Worm (Caenorhabditis elegans): ENCODE results near the gene mcp-1.
A peak's percentile ranks its signal among the peaks of the same experiment; 100 is the strongest.

Gene mcp-1

DNA sequence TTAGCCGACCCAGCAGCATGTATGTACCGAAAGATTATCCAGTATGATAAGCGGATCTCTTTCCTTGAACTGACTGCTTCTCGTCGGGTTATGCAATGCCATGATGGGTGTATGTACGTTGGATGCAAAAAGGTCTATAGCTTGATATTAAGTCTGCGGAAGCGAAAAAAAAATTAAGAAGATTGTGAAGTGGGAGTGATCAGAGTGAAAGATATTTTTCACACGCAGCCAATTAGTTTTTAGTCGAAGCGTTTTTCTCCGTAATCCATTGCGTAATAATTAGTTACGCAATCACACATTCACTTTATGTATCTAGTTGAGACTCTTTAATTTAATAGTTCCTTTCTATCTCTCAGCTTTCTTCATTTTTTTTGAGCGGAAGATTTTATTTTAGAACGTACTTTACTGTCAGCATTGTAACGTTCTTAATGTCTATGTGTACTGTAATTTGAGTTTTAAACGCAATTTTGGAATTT lies 11.9 kb upstream of the mcp-1 start:
- TF ChIP-seq hlh-15 (tag; optimal IDR thresholded peaks at IDR 0.05) (no peak), pha-2 (tag; optimal IDR thresholded peaks at IDR 0.05) (no peak), fkh-6 (tag; optimal IDR thresholded peaks at IDR 0.05) (no peak), hlh-6 (tag; optimal IDR thresholded peaks at IDR 0.05) (no peak), sox-4 (tag; optimal IDR thresholded peaks at IDR 0.05) (no peak), ceh-30 (tag; optimal IDR thresholded peaks at IDR 0.05) (no peak), unc-42 (tag; optimal IDR thresholded peaks at IDR 0.05) (no peak), zip-5 (tag; optimal IDR thresholded peaks at IDR 0.05) (no peak), madf-2 (tag; optimal IDR thresholded peaks at IDR 0.05) (no peak), unc-86 (tag; optimal IDR thresholded peaks at IDR 0.05) (no peak), C38D4.7 (GFP tag; optimal IDR thresholded peaks at IDR 0.05) (no peak), ref-2 (tag; optimal IDR thresholded peaks at IDR 0.05) (no peak), K09A11.1 (tag; optimal IDR thresholded peaks at IDR 0.05; ENCODE audit: insufficient read depth) (no peak), ceh-22 (tag; optimal IDR thresholded peaks at IDR 0.05) (no peak), ets-4 (tag; optimal IDR thresholded peaks at IDR 0.05) (no peak), fkh-10 (GFP tag; optimal IDR thresholded peaks at IDR 0.05) (no peak), ceh-45 (GFP tag; IDR thresholded peaks at IDR 0.05) (no peak), lim-6 (tag; optimal IDR thresholded peaks at IDR 0.05) (no peak), unc-55 (GFP tag; optimal IDR thresholded peaks at IDR 0.05) (no peak), elt-4 (tag; optimal IDR thresholded peaks at IDR 0.05) (no peak)

DNA sequence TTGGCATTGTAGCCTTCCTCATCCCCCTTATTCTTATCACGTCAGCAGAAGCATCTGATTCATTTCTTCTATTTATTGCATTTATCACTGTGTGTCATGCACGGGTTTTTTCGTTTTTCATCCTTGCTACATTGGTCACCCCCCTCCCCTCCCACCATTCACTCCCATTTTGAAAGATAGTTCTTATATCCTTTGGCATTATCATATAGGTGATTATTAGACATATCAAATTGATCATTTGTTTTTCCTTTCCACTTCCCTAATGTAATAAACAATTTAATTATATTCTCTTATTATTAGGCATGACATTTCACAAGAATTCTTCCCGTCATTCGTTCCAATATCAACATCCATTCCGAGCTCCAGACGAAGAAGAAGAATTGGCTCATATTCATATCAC lies 10.5 kb upstream of the mcp-1 start, which contains the start of gene M03F8.1:
M03F8.1 (plus strand) TSS at position 301 of the 400 bp plus-strand sequence.
- TF ChIP-seq dmd-4 (tag; optimal IDR thresholded peaks at IDR 0.05; ENCODE audit: borderline replicate concordance), result no peak
- no peak for TF ChIP-seq pqm-1 (tag; optimal IDR thresholded peaks at IDR 0.05)
- no peak for TF ChIP-seq hlh-6 (tag; optimal IDR thresholded peaks at IDR 0.05)
- TF ChIP-seq npax-4 (tag; optimal IDR thresholded peaks at IDR 0.05), result no peak
- no peak for TF ChIP-seq K02D7.2 (tag; optimal IDR thresholded peaks at IDR 0.05)
- no peak for TF ChIP-seq ceh-14 (tag; optimal IDR thresholded peaks at IDR 0.05)
- TF ChIP-seq pat-9 (tag; optimal IDR thresholded peaks at IDR 0.05), result no peak
- TF ChIP-seq ceh-34 (tag; optimal IDR thresholded peaks at IDR 0.05), result no peak
- TF ChIP-seq ahr-1 (tag; optimal IDR thresholded peaks at IDR 0.05), result no peak
- TF ChIP-seq hlh-8 (tag; optimal IDR thresholded peaks at IDR 0.05), result no peak
- TF ChIP-seq unc-86 (tag; optimal IDR thresholded peaks at IDR 0.05), result no peak
- no peak for TF ChIP-seq rnt-1 (tag; optimal IDR thresholded peaks at IDR 0.05)
- no peak for TF ChIP-seq ets-4 (tag; optimal IDR thresholded peaks at IDR 0.05)
- TF ChIP-seq sdc-2 (tag; optimal IDR thresholded peaks at IDR 0.05), result no peak
- TF ChIP-seq ceh-18 (tag; optimal IDR thresholded peaks at IDR 0.05), result no peak
- TF ChIP-seq fax-1 (tag; optimal IDR thresholded peaks at IDR 0.05), result no peak
- TF ChIP-seq mec-3 (tag; optimal IDR thresholded peaks at IDR 0.05; ENCODE audit: borderline replicate concordance), result no peak

DNA sequence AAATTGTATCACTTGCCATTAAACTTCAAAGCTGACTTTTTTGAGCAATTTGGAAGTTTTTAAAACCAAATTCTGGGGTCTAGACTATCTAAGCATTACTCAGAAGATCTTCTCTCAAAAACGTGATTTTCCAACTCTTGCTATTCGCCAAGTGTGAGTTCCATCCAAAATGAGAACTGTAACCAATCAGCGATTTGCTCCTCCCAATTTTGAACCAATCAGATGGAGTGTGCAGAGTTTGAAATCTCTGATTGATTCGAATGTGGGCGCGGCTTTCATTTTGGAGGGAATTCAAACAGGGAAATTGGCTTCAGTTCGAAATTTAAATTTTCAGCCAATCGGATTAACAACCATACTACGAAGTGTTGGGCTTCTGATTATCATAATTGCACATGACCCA lies 8.5 kb upstream of the mcp-1 start:
- TF ChIP-seq nfya-1 (tag; optimal IDR thresholded peaks at IDR 0.05) (peak; percentile 75), dve-1 (tag; optimal IDR thresholded peaks at IDR 0.05) (no peak)

DNA sequence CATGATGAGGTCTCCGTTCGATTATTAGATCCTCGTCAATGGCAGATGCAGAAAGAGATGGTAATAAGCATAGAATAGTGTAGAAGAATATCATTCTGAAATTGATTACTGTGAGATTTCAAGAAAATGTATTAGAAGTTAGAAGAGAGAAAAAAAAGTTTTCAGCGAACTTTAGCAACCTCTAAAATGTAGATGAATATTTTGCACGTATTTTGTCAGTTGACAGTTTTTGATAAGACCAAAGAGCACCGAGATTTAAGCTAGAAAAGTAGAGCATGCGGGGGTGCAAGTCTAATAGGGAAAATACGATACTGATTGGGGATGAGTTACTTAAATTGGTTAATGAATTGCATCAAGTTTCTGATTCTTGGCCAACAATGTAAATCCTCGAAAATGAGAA lies 6.9 kb upstream of the mcp-1 start, which contains the start of gene M03F8.6:
M03F8.6 (minus strand) TSS at position 101 of the 400 bp plus-strand sequence.
- no peak for TF ChIP-seq zip-5 (tag; optimal IDR thresholded peaks at IDR 0.05)
- no peak for TF ChIP-seq T23F11.4 (GFP tag; optimal IDR thresholded peaks at IDR 0.05)
- no peak for TF ChIP-seq Y22D7AL.16 (tag; optimal IDR thresholded peaks at IDR 0.05)
- TF ChIP-seq odd-2 (tag; optimal IDR thresholded peaks at IDR 0.05), result no peak

All from whole organism, late embryonic.